Worm (Caenorhabditis elegans): ENCODE measurements around the gene ZK1307.2.

Gene ZK1307.2

DNA sequence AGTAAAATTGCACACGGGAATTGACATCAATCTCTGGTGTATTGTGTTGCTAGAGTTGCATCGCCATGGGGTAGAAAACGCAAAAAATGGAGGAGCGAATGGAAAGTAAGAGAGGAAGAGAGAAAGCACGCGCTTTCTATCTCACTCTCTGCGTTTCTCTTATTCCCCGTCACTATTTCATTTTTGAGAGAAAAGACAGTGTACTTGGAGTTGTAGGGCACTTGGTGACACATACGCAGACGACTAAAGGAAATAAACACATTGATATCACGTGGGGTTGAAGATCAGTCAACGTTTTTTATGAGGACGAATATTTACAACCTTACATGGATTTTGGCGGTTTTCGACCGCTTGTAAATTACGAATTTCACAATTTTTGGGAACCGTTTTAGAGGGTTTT is 50.3 kb downstream of the ZK1307.2 start (continued):
- TF ChIP-seq ceh-28 (tag; optimal IDR thresholded peaks at IDR 0.05) (no peak), lin-39 (tag; optimal IDR thresholded peaks at IDR 0.05) (peak; percentile 42), F10B5.3 (tag; optimal IDR thresholded peaks at IDR 0.05) (no peak)
